Worm (Caenorhabditis elegans) whole organism, L2 larva: ENCODE data around the gene srbc-6.
A peak's percentile ranks its signal among the peaks of the same experiment; 100 is the strongest.

Source experiments
- C34F6.9 ChIP-seq: fragments of 150-350 bp; optimal IDR thresholded peaks from 2 replicates; lab custom pipeline; 2014; ENCODE audit warnings: missing biosample characterization, missing genetic modification characterization
- F13H6.1 ChIP-seq: sonication (generic microtip); optimal IDR thresholded peaks from 2 replicates; lab custom pipeline; 2016; ENCODE audit warnings: missing genetic modification characterization, missing compliant biosample characterization
- R02D3.7 ChIP-seq: fragments of 150-350 bp; optimal IDR thresholded peaks from 2 replicates; lab custom pipeline; 2014; ENCODE audit warnings: missing biosample characterization, missing genetic modification characterization
- Y55F3AM.14 ChIP-seq: fragments of 200-800 bp; sonication (Bioruptor generic); optimal IDR thresholded peaks from 2 replicates; lab custom pipeline; 2018; ENCODE audit warnings: mild to moderate bottlenecking, missing genetic modification characterization, missing compliant biosample characterization
- ZK546.5 ChIP-seq: sonication (generic microtip); optimal IDR thresholded peaks from 2 replicates; lab custom pipeline; 2017; ENCODE audit warnings: missing biosample characterization, missing genetic modification characterization
- aly-2 ChIP-seq: fragments of 150-350 bp; optimal IDR thresholded peaks from 2 replicates; lab custom pipeline; 2014; ENCODE audit warnings: missing biosample characterization, missing genetic modification characterization
- ama-1 ChIP-seq: fragments of 150-350 bp; optimal IDR thresholded peaks from 2 replicates; lab custom pipeline; 2018; ENCODE audit warnings: inconsistent platforms
- ceh-16 ChIP-seq: fragments of 150-350 bp; optimal IDR thresholded peaks from 2 replicates; lab custom pipeline; 2014; ENCODE audit warnings: missing biosample characterization, missing genetic modification characterization
- crh-2 ChIP-seq: sonication (generic microtip); optimal IDR thresholded peaks from 2 replicates; lab custom pipeline; 2017; ENCODE audit warnings: missing biosample characterization, missing genetic modification characterization
- dmd-4 ChIP-seq: sonication (generic microtip); optimal IDR thresholded peaks from 2 replicates; lab custom pipeline; 2017; ENCODE audit warnings: missing biosample characterization, missing genetic modification characterization
- egl-27 ChIP-seq: sonication (generic microtip); optimal IDR thresholded peaks from 3 replicates; lab custom pipeline; 2017; ENCODE audit warnings: missing biosample characterization, missing genetic modification reagents, missing genetic modification characterization
- elt-3 ChIP-seq: sonication (generic microtip); optimal IDR thresholded peaks from 2 replicates; lab custom pipeline; 2017; ENCODE audit warnings: missing biosample characterization, missing genetic modification characterization
- lin-11 ChIP-seq: fragments of 150-350 bp; sonication (generic microtip); optimal IDR thresholded peaks from 2 replicates; lab custom pipeline; 2014; ENCODE audit warnings: missing biosample characterization, missing genetic modification characterization, inconsistent platforms, mixed read lengths
- lin-13 ChIP-seq: fragments of 150-350 bp; optimal IDR thresholded peaks from 2 replicates; lab custom pipeline; 2014; ENCODE audit warnings: missing biosample characterization, missing genetic modification reagents, missing genetic modification characterization
- lsy-2 ChIP-seq, 2 experiments: fragments of 150-350 bp in 1 of 2; sonication (generic microtip) in 1 of 2; optimal IDR thresholded peaks; 2 replicates each; lab custom pipeline; 2014 to 2017; ENCODE audit warnings: missing biosample characterization in 2 of 2, missing genetic modification characterization in 2 of 2
- mab-5 ChIP-seq: fragments of 150-350 bp; optimal IDR thresholded peaks from 2 replicates; lab custom pipeline; 2014; ENCODE audit warnings: missing biosample characterization, missing genetic modification characterization
- mbf-1 ChIP-seq: sonication (generic microtip); optimal IDR thresholded peaks from 2 replicates; lab custom pipeline; 2017; ENCODE audit warnings: missing biosample characterization, missing genetic modification characterization
- mdl-1 ChIP-seq, 2 experiments: fragments of 150-350 bp in 1 of 2; sonication (generic microtip) in 1 of 2; optimal IDR thresholded peaks; 2 replicates each; lab custom pipeline; 2017; ENCODE audit warnings: missing biosample characterization in 2 of 2, missing genetic modification characterization in 2 of 2
- nhr-10 ChIP-seq: sonication (generic microtip); optimal IDR thresholded peaks from 2 replicates; lab custom pipeline; 2017; ENCODE audit warnings: missing biosample characterization, missing genetic modification characterization
- nhr-11 ChIP-seq: fragments of 150-350 bp; optimal IDR thresholded peaks from 2 replicates; lab custom pipeline; 2014; ENCODE audit warnings: missing biosample characterization, missing genetic modification characterization
- nhr-21 ChIP-seq: fragments of 150-350 bp; optimal IDR thresholded peaks from 2 replicates; lab custom pipeline; 2014; ENCODE audit warnings: missing biosample characterization, missing genetic modification characterization
- nhr-237 ChIP-seq: fragments of 150-350 bp; optimal IDR thresholded peaks from 2 replicates; lab custom pipeline; 2014; ENCODE audit warnings: missing biosample characterization, missing genetic modification characterization
- nhr-25 ChIP-seq: fragments of 150-350 bp; sonication (generic microtip); optimal IDR thresholded peaks from 3 replicates; lab custom pipeline; 2014; ENCODE audit warnings: missing biosample characterization, missing genetic modification characterization
- nhr-6 ChIP-seq: fragments of 150-350 bp; optimal IDR thresholded peaks from 2 replicates; lab custom pipeline; 2014; ENCODE audit warnings: missing biosample characterization, missing genetic modification characterization
- nhr-77 ChIP-seq: fragments of 150-350 bp; optimal IDR thresholded peaks from 2 replicates; lab custom pipeline; 2014; ENCODE audit warnings: missing biosample characterization, missing genetic modification characterization
- sem-4 ChIP-seq: fragments of 150-350 bp; optimal IDR thresholded peaks from 2 replicates; lab custom pipeline; 2014; ENCODE audit warnings: missing biosample characterization, missing genetic modification reagents, missing genetic modification characterization
- skn-1 ChIP-seq: sonication (generic microtip); optimal IDR thresholded peaks from 2 replicates; lab custom pipeline; 2017; ENCODE audit warnings: missing biosample characterization, missing genetic modification characterization
- sma-9 ChIP-seq, 2 experiments: fragments of 150-350 bp in 1 of 2; sonication (generic microtip) in 1 of 2; optimal IDR thresholded peaks; 2 replicates each; lab custom pipeline; 2014 to 2016; ENCODE audit warnings: missing genetic modification characterization in 2 of 2, mild to moderate bottlenecking in 1 of 2, missing biosample characterization in 1 of 2, missing compliant biosample characterization in 1 of 2, missing genetic modification reagents in 1 of 2, moderate library complexity in 1 of 2
- snpc-4 ChIP-seq: fragments of 150-350 bp; optimal IDR thresholded peaks from 2 replicates; lab custom pipeline; 2014; ENCODE audit warnings: missing biosample characterization, missing genetic modification characterization
- unc-55 ChIP-seq: fragments of 150-350 bp; sonication (generic microtip); optimal IDR thresholded peaks from 3 replicates; lab custom pipeline; 2014; ENCODE audit warnings: missing biosample characterization, missing genetic modification reagents, missing genetic modification characterization
- unc-62 ChIP-seq: fragments of 150-350 bp; optimal IDR thresholded peaks from 2 replicates; lab custom pipeline; 2014; ENCODE audit warnings: missing biosample characterization, missing genetic modification reagents, missing genetic modification characterization
- ztf-1 ChIP-seq: fragments of 200-800 bp; sonication (Bioruptor generic); conservative IDR thresholded peaks from 2 replicates; pipeline ENCODE4 v1.3.6; 2022; ENCODE audit warnings: missing genetic modification characterization, missing compliant biosample characterization
- ztf-11 ChIP-seq: sonication (generic microtip); optimal IDR thresholded peaks from 2 replicates; lab custom pipeline; 2017; ENCODE audit warnings: missing biosample characterization, missing genetic modification characterization
- ztf-4 ChIP-seq: fragments of 150-350 bp; optimal IDR thresholded peaks from 2 replicates; lab custom pipeline; 2014; ENCODE audit warnings: missing biosample characterization, missing genetic modification characterization

The srbc-6 gene

ce11 chrV:3204433-3204832 is 34.5 kb downstream of the srbc-6 start:
- TF ChIP-seq skn-1 (tag; lab: Kevin White, UChicago) (no peak), nhr-25 (tag; lab: Kevin White, UChicago) (no peak), Y55F3AM.14 (no peak), ZK546.5 (tag; lab: Kevin White, UChicago) (no peak), mab-5 (tag; lab: Kevin White, UChicago) (no peak), sem-4 (tag; lab: Kevin White, UChicago) (no peak), ztf-4 (tag; lab: Kevin White, UChicago) (no peak), C34F6.9 (no peak), lin-13 (no peak), unc-62 (GFP tag; lab: Kevin White, UChicago) (no peak), egl-27 (tag; lab: Kevin White, UChicago) (no peak), ztf-1 (GFP tag; lab: Robert Waterston, UW) (no peak), ztf-11 (tag; lab: Kevin White, UChicago) (no peak), snpc-4 (tag; lab: Kevin White, UChicago) (no peak), mdl-1 (tag; optimal IDR thresholded peaks at IDR 0.05; lab: Kevin White, UChicago) (no peak), lsy-2 (tag; optimal IDR thresholded peaks at IDR 0.05; lab: Kevin White, UChicago) (no peak), ceh-16 (tag; lab: Kevin White, UChicago) (no peak), ama-1 (lab: Kevin White, UChicago) (no peak), nhr-10 (tag; lab: Kevin White, UChicago) (no peak)

DNA sequence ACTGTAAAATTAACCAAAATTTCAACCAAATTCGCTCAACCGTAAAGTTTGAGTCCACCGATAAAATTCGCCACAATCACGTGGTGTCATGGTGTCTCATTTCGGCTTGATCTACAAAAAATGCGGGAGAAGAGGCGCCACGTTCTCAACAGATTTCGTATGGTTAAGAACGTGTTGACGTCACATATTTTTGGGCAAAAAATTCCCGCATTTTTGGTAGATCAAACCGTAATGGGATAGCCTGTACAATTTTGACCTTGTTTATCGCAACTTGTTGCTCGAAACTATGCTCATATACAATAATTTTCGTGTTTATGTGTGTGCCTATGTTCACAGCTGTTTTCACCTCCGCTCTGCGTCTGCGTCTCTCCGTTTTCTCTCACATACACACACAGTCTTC is 39.0 kb downstream of the srbc-6 start:
- TF ChIP-seq lin-11 (tag; lab: Kevin White, UChicago) (no peak), crh-2 (tag; lab: Kevin White, UChicago) (no peak), ztf-4 (tag; lab: Kevin White, UChicago) (no peak), Y55F3AM.14 (no peak), unc-55 (GFP tag; lab: Kevin White, UChicago) (peak; percentile 8), sem-4 (tag; lab: Kevin White, UChicago) (no peak)

DNA sequence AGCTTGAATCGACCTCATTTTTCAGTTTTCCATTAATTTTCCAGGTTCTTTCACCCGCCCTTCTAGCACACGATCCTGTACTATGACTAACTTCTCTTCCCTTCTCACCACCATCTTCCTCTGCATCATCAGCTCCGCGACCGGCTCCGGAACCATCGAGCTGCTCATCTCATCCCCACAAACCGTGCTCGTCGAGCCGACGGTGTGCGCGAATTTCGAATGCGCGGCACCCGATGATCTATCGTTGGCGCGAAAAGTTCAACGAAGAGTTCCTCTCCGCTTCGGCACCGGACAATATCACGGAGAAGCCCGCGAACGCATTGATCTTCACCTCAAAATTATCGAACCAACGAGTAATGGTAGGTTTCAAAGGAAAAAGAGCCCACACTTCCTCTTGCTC is 40.2 kb downstream of the srbc-6 start, which contains the start of gene apx-1:
Gene apx-1, plus strand, starts transcription at position 50 of the 400 bp plus-strand sequence.
- no peak for TF ChIP-seq nhr-237 (tag; lab: Kevin White, UChicago)
- TF ChIP-seq R02D3.7 (tag; lab: Kevin White, UChicago), result no peak

- no peak for TF ChIP-seq crh-2 (tag; lab: Kevin White, UChicago)
- no peak for TF ChIP-seq aly-2
- TF ChIP-seq sem-4 (tag; lab: Kevin White, UChicago), result no peak
- TF ChIP-seq lin-13, result no peak
- no peak for TF ChIP-seq nhr-21
- TF ChIP-seq nhr-11 (tag; lab: Kevin White, UChicago), result no peak
- no peak for TF ChIP-seq mdl-1 (tag; optimal IDR thresholded peaks at IDR 0.05; lab: Kevin White, UChicago)
- TF ChIP-seq ZK546.5 (tag; lab: Kevin White, UChicago), result no peak
- TF ChIP-seq sma-9 (GFP tag; optimal IDR thresholded peaks at IDR 0.05; lab: Kevin White, UChicago), result no peak
- TF ChIP-seq sma-9 (tag; optimal IDR thresholded peaks at IDR 0.05; lab: Kevin White, UChicago), result no peak
- no peak for TF ChIP-seq F13H6.1
- TF ChIP-seq dmd-4 (tag; lab: Kevin White, UChicago), result no peak
- no peak for TF ChIP-seq mbf-1
- no peak for TF ChIP-seq elt-3
- TF ChIP-seq nhr-6 (tag; lab: Kevin White, UChicago), result no peak
- no peak for TF ChIP-seq lsy-2 (tag; optimal IDR thresholded peaks at IDR 0.05; lab: Kevin White, UChicago)
- TF ChIP-seq nhr-77 (tag; lab: Kevin White, UChicago), result no peak
These were observed 48.7 kb downstream of the srbc-6 start for ce11 chrV:3218604-3219003.
